Fruit fly (Drosophila melanogaster) whole organism, pupa: ENCODE data around the gene CG9215.

Experiments used
- CG10348 ChIP-seq: fragments of 200-800 bp; sonication (Bioruptor generic); IDR thresholded peaks from 2 replicates; pipeline ENCODE4 v1.3.6; 2022; ENCODE audit warnings: missing biosample characterization, missing genetic modification characterization
- CG12605 ChIP-seq: fragments of 200-800 bp; sonication (Bioruptor generic); IDR thresholded peaks from 2 replicates; pipeline ENCODE4 v1.3.6; 2022; ENCODE audit warnings: missing biosample characterization, missing genetic modification characterization
- CG13204 ChIP-seq: fragments of 200-800 bp; sonication (Bioruptor generic); optimal IDR thresholded peaks from 2 replicates; lab custom pipeline; 2018; ENCODE audit warnings: missing biosample characterization, mild to moderate bottlenecking, missing genetic modification characterization, moderate library complexity
- CG14655 ChIP-seq: fragments of 200-800 bp; sonication (Bioruptor generic); optimal IDR thresholded peaks from 3 replicates; lab custom pipeline; 2017; ENCODE audit warnings: mild to moderate bottlenecking, missing biosample characterization, missing genetic modification reagents, missing genetic modification characterization
- CG15710 ChIP-seq: fragments of 200-800 bp; sonication (Bioruptor generic); optimal IDR thresholded peaks from 2 replicates; lab custom pipeline; 2018; ENCODE audit warnings: missing biosample characterization, mild to moderate bottlenecking, missing genetic modification characterization, moderate library complexity
- CG17806 ChIP-seq: fragments of 200-800 bp; sonication (Bioruptor generic); optimal IDR thresholded peaks from 2 replicates; lab custom pipeline; 2018; ENCODE audit warnings: missing biosample characterization, mild to moderate bottlenecking, missing genetic modification characterization, moderate library complexity
- CG32121 ChIP-seq: fragments of 200-800 bp; sonication (Bioruptor generic); IDR thresholded peaks from 2 replicates; pipeline ENCODE4 v1.3.6; 2022; ENCODE audit warnings: missing biosample characterization, missing genetic modification characterization
- CG34367 ChIP-seq: fragments of 200-800 bp; sonication (Bioruptor generic); optimal IDR thresholded peaks from 2 replicates; lab custom pipeline; 2018; ENCODE audit warnings: missing biosample characterization, mild to moderate bottlenecking, missing genetic modification characterization
- CG4496 ChIP-seq: fragments of 200-800 bp; sonication (Bioruptor generic); IDR thresholded peaks from 3 replicates; pipeline ENCODE4 v1.3.6; 2022; ENCODE audit warnings: missing biosample characterization, missing genetic modification characterization
- CG8159 ChIP-seq: fragments of 200-800 bp; sonication (Bioruptor generic); optimal IDR thresholded peaks from 3 replicates; lab custom pipeline; 2018; ENCODE audit warnings: missing biosample characterization, mild to moderate bottlenecking, missing genetic modification characterization, moderate library complexity
- CG8301 ChIP-seq: fragments of 200-800 bp; sonication (Bioruptor generic); optimal IDR thresholded peaks from 2 replicates; lab custom pipeline; 2018; ENCODE audit warnings: missing biosample characterization, mild to moderate bottlenecking, missing genetic modification characterization
- CG9948 ChIP-seq: fragments of 200-800 bp; sonication (Bioruptor generic); optimal IDR thresholded peaks from 2 replicates; lab custom pipeline; 2018; ENCODE audit warnings: missing biosample characterization, mild to moderate bottlenecking, missing genetic modification characterization, moderate library complexity
- D1 ChIP-seq: fragments of 200-800 bp; sonication (Bioruptor generic); optimal IDR thresholded peaks from 2 replicates; lab custom pipeline; 2018; ENCODE audit warnings: missing biosample characterization, mild to moderate bottlenecking, missing genetic modification characterization, moderate library complexity
- EcR ChIP-seq: fragments of 200-800 bp; sonication (Bioruptor generic); optimal IDR thresholded peaks from 3 replicates; lab custom pipeline; 2019; ENCODE audit warnings: missing biosample characterization, missing genetic modification characterization, mild to moderate bottlenecking, moderate library complexity, missing genetic modification reagents
- Ets98B ChIP-seq: fragments of 200-800 bp; sonication (Bioruptor generic); IDR thresholded peaks from 2 replicates; pipeline ENCODE4 v1.3.6; 2022; ENCODE audit warnings: missing biosample characterization, missing genetic modification characterization
- Pif1A ChIP-seq: fragments of 200-800 bp; sonication (Bioruptor generic); optimal IDR thresholded peaks from 3 replicates; lab custom pipeline; 2016; ENCODE audit warnings: missing biosample characterization, missing genetic modification characterization
- Pif1B ChIP-seq: fragments of 200-800 bp; sonication (Bioruptor generic); optimal IDR thresholded peaks from 3 replicates; lab custom pipeline; 2016; ENCODE audit warnings: missing biosample characterization, missing genetic modification characterization
- Snoo ChIP-seq: fragments of 200-800 bp; sonication (Bioruptor generic); optimal IDR thresholded peaks from 3 replicates; lab custom pipeline; 2017; ENCODE audit warnings: missing biosample characterization, mild to moderate bottlenecking, missing genetic modification characterization, inconsistent platforms
- fd96Ca ChIP-seq: fragments of 200-800 bp; sonication (Bioruptor generic); IDR thresholded peaks from 3 replicates; pipeline ENCODE4 v1.3.6; 2022; ENCODE audit warnings: missing biosample characterization, missing genetic modification characterization
- gl ChIP-seq: fragments of 200-800 bp; sonication (Bioruptor generic); optimal IDR thresholded peaks from 2 replicates; lab custom pipeline; 2018; ENCODE audit warnings: missing biosample characterization, mild to moderate bottlenecking, missing genetic modification characterization
- rn ChIP-seq: fragments of 200-800 bp; sonication (Bioruptor generic); IDR thresholded peaks from 2 replicates; pipeline ENCODE4 v1.3.6; 2022; ENCODE audit warnings: missing biosample characterization, missing genetic modification characterization

CG9215 gene

dm6 chrX:15599697-15600096, 17.0 kb upstream of the CG9215 start:
- no peak for TF ChIP-seq gl (tag; lab: Kevin White, UChicago)
- TF ChIP-seq fd96Ca (GFP tag; lab: Robert Waterston, UW), result peak; percentile 79
- TF ChIP-seq Pif1B (GFP tag; lab: Kevin White, UChicago), result no peak
- no peak for TF ChIP-seq CG17806 (tag; lab: Kevin White, UChicago)
- TF ChIP-seq CG8301 (tag; lab: Kevin White, UChicago), result peak; percentile 2
- TF ChIP-seq Pif1A, result peak; percentile 32
- no peak for TF ChIP-seq CG14655 (GFP tag; lab: Kevin White, UChicago)
- no peak for TF ChIP-seq CG9948 (tag; lab: Kevin White, UChicago)
- TF ChIP-seq Ets98B (GFP tag; lab: Robert Waterston, UW), result no peak
- no peak for TF ChIP-seq CG13204
- peak; percentile 64; the same call in 2 of the 3 replicates for TF ChIP-seq CG4496 (GFP tag; lab: Robert Waterston, UW)
- peak; percentile 67 for TF ChIP-seq CG32121 (GFP tag; lab: Robert Waterston, UW)
- TF ChIP-seq Snoo, result no peak
- TF ChIP-seq CG12605, result peak; percentile 33; the same call in 1 of the 2 replicates
- TF ChIP-seq CG15710 (tag; lab: Kevin White, UChicago), result no peak
- TF ChIP-seq CG8159, result no peak
- TF ChIP-seq EcR (GFP tag; lab: Kevin White, UChicago), result no peak
- no peak for TF ChIP-seq rn
- TF ChIP-seq CG34367, result no peak
- no peak for TF ChIP-seq CG10348 (GFP tag; lab: Robert Waterston, UW)
- no peak for TF ChIP-seq D1 (tag; lab: Kevin White, UChicago)
- TF ChIP-seq, all 21 proteins: peak for 6

DNA sequence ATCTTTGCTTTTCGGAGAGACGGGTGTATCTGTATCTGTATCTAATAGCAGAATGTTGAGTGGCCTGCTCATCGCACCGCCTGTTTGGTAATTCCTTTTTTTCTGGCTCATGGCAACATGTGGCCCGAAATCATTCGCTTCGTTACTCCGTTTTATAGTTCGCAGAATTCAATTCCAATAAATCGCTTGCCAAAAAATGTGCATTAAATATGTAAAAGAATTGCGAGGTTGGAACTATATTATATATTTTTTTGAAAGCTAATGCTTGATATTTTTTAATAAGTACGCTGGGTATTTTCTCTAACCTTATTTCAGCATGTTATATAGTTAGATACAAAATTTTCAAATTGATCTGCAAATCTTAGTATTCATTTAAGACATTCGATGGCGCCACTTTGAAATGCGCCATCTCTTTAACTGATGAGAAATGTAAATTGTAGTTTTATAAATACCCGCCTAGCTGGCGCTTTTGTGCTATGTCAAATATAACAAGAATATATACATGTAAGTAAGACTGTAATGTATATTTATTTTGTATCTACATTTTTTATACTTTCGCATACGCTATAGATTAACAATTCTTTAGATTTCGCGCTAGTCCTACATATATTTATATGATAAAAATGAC, 11.7 kb upstream of the CG9215 start:
- peak; percentile 1; the same call in 1 of the 2 replicates for TF ChIP-seq Ets98B (GFP tag; lab: Robert Waterston, UW)
- TF ChIP-seq CG4496 (GFP tag; lab: Robert Waterston, UW), result 0 out of 3 replicates have a peak, but pooled peaks have one; percentile 4
- no peak for TF ChIP-seq CG10348 (GFP tag; lab: Robert Waterston, UW)
- no peak for TF ChIP-seq CG32121 (GFP tag; lab: Robert Waterston, UW)
- TF ChIP-seq Snoo, result no peak

- TF ChIP-seq Snoo (no peak), CG34367 (no peak), EcR (GFP tag; lab: Kevin White, UChicago) (no peak), CG8159 (peak; percentile 24), CG13204 (peak; percentile 2), Pif1B (GFP tag; lab: Kevin White, UChicago) (no peak), CG4496 (GFP tag; lab: Robert Waterston, UW) (0 out of 3 replicates have a peak, but pooled peaks have one; percentile 47), D1 (tag; lab: Kevin White, UChicago) (peak; percentile 3), gl (tag; lab: Kevin White, UChicago) (no peak), fd96Ca (GFP tag; lab: Robert Waterston, UW) (peak; percentile 13; the same call in 1 of the 3 replicates), CG10348 (GFP tag; lab: Robert Waterston, UW) (no peak), rn (no peak), CG17806 (tag; lab: Kevin White, UChicago) (no peak), CG32121 (GFP tag; lab: Robert Waterston, UW) (peak; percentile 15; the same call in 1 of the 2 replicates), CG14655 (GFP tag; lab: Kevin White, UChicago) (peak; percentile 53), CG15710 (tag; lab: Kevin White, UChicago) (peak; percentile 1), CG8301 (tag; lab: Kevin White, UChicago) (no peak), CG12605 (peak; percentile 37; the same call in 1 of the 2 replicates), Pif1A (no peak), Ets98B (GFP tag; lab: Robert Waterston, UW) (peak; percentile 14), CG9948 (tag; lab: Kevin White, UChicago) (no peak)
These were observed 11.0 kb upstream of the CG9215 start, which contains the start of gene Chsy for dm6 chrX:15593477-15594229. Gene Chsy (minus strand): TSS chrX:15593534.

DNA sequence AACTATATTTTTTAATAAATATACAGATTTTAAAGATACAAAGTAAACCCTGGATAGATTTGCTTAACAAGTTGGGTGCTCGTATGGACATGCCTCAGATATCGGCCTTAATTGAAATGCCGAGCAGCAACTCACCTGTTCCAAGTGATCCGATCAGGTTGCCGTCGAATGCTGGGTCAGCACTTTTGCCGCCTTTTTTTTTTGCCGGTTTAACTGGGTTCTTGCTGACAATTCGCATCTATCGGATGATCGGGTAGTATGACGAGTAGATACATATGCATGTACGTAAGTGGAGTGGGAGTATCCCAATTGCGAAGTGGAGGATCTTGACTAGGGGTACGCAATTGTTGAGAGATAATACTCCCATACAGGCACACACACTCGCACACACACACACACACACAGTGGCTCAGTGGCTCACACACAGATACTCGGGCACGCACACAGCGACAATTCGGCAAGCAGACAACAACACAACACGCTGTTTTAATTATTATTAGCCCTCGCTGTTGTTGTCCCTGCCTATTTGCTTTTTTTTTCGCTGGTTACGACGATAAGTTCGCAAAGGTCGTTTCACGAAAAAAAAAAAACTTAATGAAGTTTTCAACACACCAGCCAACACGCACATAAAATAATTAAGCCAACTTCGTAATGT, 10.3 kb upstream of the CG9215 start:
- TF ChIP-seq gl (tag; lab: Kevin White, UChicago) (no peak), EcR (GFP tag; lab: Kevin White, UChicago) (peak; percentile 33)

DNA sequence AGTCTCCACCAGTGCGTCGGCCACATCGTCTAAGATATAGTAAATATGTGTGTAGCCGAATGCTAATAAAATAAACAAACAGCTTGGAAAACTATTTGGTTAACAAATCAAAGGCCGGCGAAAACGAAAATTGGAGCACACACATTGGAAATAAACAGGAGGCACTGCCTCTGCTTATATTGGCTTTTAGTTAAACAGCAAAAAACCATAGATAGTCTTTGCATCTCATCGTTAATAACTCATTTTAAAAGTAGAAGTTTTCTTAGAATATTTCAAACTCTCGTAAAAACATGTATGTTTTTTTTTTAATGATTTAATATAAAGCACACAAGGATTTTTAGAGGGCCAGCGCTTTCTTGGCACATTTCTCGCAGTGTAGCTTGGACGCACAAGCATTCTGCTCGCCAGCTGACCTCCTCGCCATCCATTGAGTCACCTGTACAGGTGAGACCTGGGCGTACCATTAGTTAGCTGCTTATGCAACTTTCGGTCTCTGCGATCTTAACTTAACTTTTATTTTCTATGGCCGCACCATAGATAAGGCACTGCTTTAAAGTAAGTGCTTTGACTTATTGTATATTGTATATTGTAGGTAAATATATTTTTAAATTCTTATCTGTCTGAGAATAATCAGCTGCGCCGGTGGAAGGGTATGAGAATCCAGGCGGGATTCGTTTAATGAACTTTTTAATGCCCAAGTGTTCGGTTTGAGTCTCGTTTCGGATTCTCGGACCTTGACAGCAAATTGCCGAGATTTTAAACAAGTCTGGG, 9.2 kb upstream of the CG9215 start:
- TF ChIP-seq CG4496 (GFP tag; lab: Robert Waterston, UW), result 0 out of 3 replicates have a peak, but pooled peaks have one; percentile 42
- TF ChIP-seq EcR (GFP tag; lab: Kevin White, UChicago), result peak; percentile 66
- TF ChIP-seq fd96Ca (GFP tag; lab: Robert Waterston, UW), result no peak
- TF ChIP-seq Ets98B (GFP tag; lab: Robert Waterston, UW), result no peak
- no peak for TF ChIP-seq CG15710 (tag; lab: Kevin White, UChicago)
